Worm (Caenorhabditis elegans) whole organism, early embryonic: ENCODE data around the gene pssy-1.

ENCODE experiments used
- B0310.2 ChIP-seq: sonication (generic microtip); optimal IDR thresholded peaks from 2 replicates; lab custom pipeline; 2016; ENCODE audit warnings: mild to moderate bottlenecking, missing genetic modification characterization, missing compliant biosample characterization
- aly-1 ChIP-seq: sonication (generic microtip); optimal IDR thresholded peaks from 2 replicates; lab custom pipeline; 2016; ENCODE audit warnings: missing genetic modification characterization, missing compliant biosample characterization
- ama-1 ChIP-seq: fragments of 150-350 bp; optimal IDR thresholded peaks from 2 replicates; lab custom pipeline; 2014
- ceh-36 ChIP-seq: sonication (generic microtip); optimal IDR thresholded peaks from 2 replicates; lab custom pipeline; 2016; ENCODE audit warnings: missing genetic modification characterization, inconsistent platforms, missing compliant biosample characterization
- ets-7 ChIP-seq: sonication (generic microtip); optimal IDR thresholded peaks from 2 replicates; lab custom pipeline; 2016; ENCODE audit warnings: missing genotype, missing genetic modification characterization, missing compliant biosample characterization
- flt-1 ChIP-seq: fragments of 200-800 bp; sonication (Bioruptor generic); IDR thresholded peaks from 2 replicates; pipeline ENCODE4 v1.3.6; 2022; ENCODE audit warnings: missing genetic modification characterization, missing compliant biosample characterization
- hmbx-1 ChIP-seq: sonication (generic microtip); optimal IDR thresholded peaks from 2 replicates; lab custom pipeline; 2016; ENCODE audit warnings: mild to moderate bottlenecking, missing genetic modification characterization, missing compliant biosample characterization
- hmg-4 ChIP-seq: fragments of 200-800 bp; sonication (Bioruptor generic); optimal IDR thresholded peaks from 2 replicates; lab custom pipeline; 2018; ENCODE audit warnings: mild to moderate bottlenecking, missing genetic modification characterization, missing compliant biosample characterization
- pes-1 ChIP-seq: fragments of 200-800 bp; sonication (Bioruptor generic); IDR thresholded peaks from 2 replicates; pipeline ENCODE4 v1.3.6; 2022; ENCODE audit warnings: missing genetic modification reagents, missing genetic modification characterization, missing compliant biosample characterization
- sea-1 ChIP-seq: fragments of 200-800 bp; sonication (Bioruptor generic); conservative IDR thresholded peaks from 2 replicates; pipeline ENCODE4 v1.3.6; 2022; ENCODE audit warnings: missing genetic modification characterization, missing compliant biosample characterization
- tbx-11 ChIP-seq: fragments of 200-800 bp; sonication (Bioruptor generic); IDR thresholded peaks from 2 replicates; pipeline ENCODE4 v1.3.6; 2022; ENCODE audit warnings: missing genetic modification characterization, missing compliant biosample characterization
- tbx-37 ChIP-seq: fragments of 200-800 bp; sonication (Bioruptor generic); conservative IDR thresholded peaks from 2 replicates; pipeline ENCODE4 v1.3.6; 2022; ENCODE audit warnings: missing genetic modification reagents, missing genetic modification characterization, missing compliant biosample characterization

Gene pssy-1

ce11 chrX:10009985-10010384 is 44.6 kb downstream of the pssy-1 start:
- TF ChIP-seq hmbx-1 (tag; lab: Kevin White, UChicago) (no peak), tbx-11 (GFP tag; lab: Robert Waterston, UW) (no peak), flt-1 (GFP tag; lab: Robert Waterston, UW) (no peak), ceh-36 (tag; lab: Kevin White, UChicago) (no peak), B0310.2 (tag; lab: Kevin White, UChicago) (no peak), ama-1 (lab: Kevin White, UChicago) (no peak), tbx-37 (GFP tag; lab: Robert Waterston, UW) (no peak), sea-1 (GFP tag; lab: Robert Waterston, UW) (no peak), aly-1 (tag; lab: Kevin White, UChicago) (no peak), ets-7 (no peak), pes-1 (GFP tag; lab: Robert Waterston, UW) (no peak), hmg-4 (GFP tag; lab: Kevin White, UChicago) (no peak)
